Worm (Caenorhabditis elegans): ENCODE data around the gene C03E10.1.

The C03E10.1 gene

DNA sequence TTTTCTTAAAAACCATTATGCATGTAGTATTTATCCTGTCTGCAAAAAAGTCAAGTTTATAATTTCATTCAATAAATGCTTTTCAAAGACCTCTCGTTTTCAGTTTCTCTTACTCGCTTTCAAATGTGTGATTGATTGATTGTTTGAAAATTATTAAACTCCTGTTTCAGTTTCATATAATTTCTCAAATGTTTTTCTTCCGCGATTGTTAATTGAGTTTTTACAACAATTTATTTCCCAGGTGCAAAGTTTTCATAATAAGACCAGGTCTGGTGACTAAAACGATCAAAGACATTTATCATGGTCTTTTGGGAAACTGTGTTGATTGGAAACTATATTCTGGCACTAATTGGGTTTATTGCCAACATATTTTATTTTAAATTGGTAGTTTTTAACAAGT lies 3.4 kb downstream of the C03E10.1 start, which contains the start of gene T03F7.6:
T03F7.6 (plus strand) TSS at position 301 of the 400 bp plus-strand sequence.
- TF ChIP-seq ets-7 (tag; optimal IDR thresholded peaks at IDR 0.05): no peak
- TF ChIP-seq tra-4 (tag; optimal IDR thresholded peaks at IDR 0.05): no peak
- TF ChIP-seq aly-1 (tag; optimal IDR thresholded peaks at IDR 0.05): no peak
- TF ChIP-seq hnd-1 (tag; optimal IDR thresholded peaks at IDR 0.05): no peak
- TF ChIP-seq scrt-1 (GFP tag; IDR thresholded peaks at IDR 0.05): no peak
- no peak for TF ChIP-seq hmg-4 (GFP tag; optimal IDR thresholded peaks at IDR 0.05)
- no peak for TF ChIP-seq F13C5.2 (tag; optimal IDR thresholded peaks at IDR 0.05)
- TF ChIP-seq ceh-36 (tag; optimal IDR thresholded peaks at IDR 0.05): no peak
- no peak for TF ChIP-seq ceh-13 (GFP tag; optimal IDR thresholded peaks at IDR 0.05)
- TF ChIP-seq ama-1 (optimal IDR thresholded peaks at IDR 0.05): no peak
- no peak for TF ChIP-seq tbx-37 (GFP tag; conservative IDR thresholded peaks at IDR 0.05)
- TF ChIP-seq tbx-11 (GFP tag; IDR thresholded peaks at IDR 0.05): no peak
- TF ChIP-seq sea-1 (GFP tag; conservative IDR thresholded peaks at IDR 0.05): no peak
- no peak for TF ChIP-seq flt-1 (GFP tag; IDR thresholded peaks at IDR 0.05)
- TF ChIP-seq pes-1 (GFP tag; IDR thresholded peaks at IDR 0.05): no peak
- no peak for TF ChIP-seq B0310.2 (tag; optimal IDR thresholded peaks at IDR 0.05)

DNA sequence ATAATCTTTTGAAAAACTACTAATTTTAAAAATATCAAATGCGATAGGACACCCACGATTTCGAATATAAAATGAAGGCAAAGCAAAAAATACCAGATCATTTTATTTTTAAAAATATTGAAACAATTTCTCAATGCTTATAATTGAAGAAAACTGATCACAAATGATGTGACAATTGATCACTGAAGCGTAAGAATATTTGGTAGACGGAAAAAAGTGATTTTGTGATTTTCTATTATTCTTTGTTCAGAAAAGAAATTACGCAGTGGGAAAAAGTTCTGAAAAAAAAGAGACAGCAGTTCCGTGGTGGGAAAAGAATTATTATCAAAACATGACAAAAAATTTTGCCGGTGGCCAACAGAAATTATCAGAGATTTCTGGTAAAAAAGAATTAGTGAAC lies 7.6 kb downstream of the C03E10.1 start, which contains the start of gene T03F7.5:
T03F7.5 (minus strand) TSS at position 101 of the 400 bp plus-strand sequence.
- TF ChIP-seq F13C5.2 (tag; optimal IDR thresholded peaks at IDR 0.05): no peak
- TF ChIP-seq ets-7 (tag; optimal IDR thresholded peaks at IDR 0.05): no peak
- no peak for TF ChIP-seq pes-1 (GFP tag; IDR thresholded peaks at IDR 0.05)
- no peak for TF ChIP-seq ama-1 (optimal IDR thresholded peaks at IDR 0.05)
- TF ChIP-seq hmbx-1 (tag; optimal IDR thresholded peaks at IDR 0.05): no peak
- TF ChIP-seq sea-1 (GFP tag; conservative IDR thresholded peaks at IDR 0.05): no peak
- TF ChIP-seq tra-4 (tag; optimal IDR thresholded peaks at IDR 0.05): no peak
- TF ChIP-seq B0310.2 (tag; optimal IDR thresholded peaks at IDR 0.05): no peak
- no peak for TF ChIP-seq flt-1 (GFP tag; IDR thresholded peaks at IDR 0.05)
- TF ChIP-seq ceh-36 (tag; optimal IDR thresholded peaks at IDR 0.05): no peak
- no peak for TF ChIP-seq hmg-4 (GFP tag; optimal IDR thresholded peaks at IDR 0.05)

DNA sequence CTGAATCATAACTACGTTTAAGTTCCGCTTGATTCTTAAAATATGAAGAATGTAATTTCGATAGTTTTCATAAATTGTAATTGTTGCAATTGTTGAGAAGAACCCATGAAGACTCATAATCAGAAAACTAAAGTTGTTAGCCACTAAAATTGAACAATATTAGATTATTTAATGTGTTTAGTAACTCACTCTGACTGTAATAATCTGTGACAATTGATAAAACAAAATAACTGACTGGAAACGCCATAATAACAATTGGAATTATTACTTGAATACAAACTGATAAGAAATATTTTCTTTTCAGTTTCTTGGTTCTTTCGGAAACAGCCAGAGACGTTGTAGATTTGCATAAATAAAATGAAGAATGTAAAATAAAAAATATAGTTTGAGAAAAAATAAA lies 8.4 kb downstream of the C03E10.1 start:
- TF ChIP-seq tbx-37 (GFP tag; conservative IDR thresholded peaks at IDR 0.05): no peak
- TF ChIP-seq ceh-13 (GFP tag; optimal IDR thresholded peaks at IDR 0.05): no peak
- TF ChIP-seq hmbx-1 (tag; optimal IDR thresholded peaks at IDR 0.05): no peak
- TF ChIP-seq hmg-4 (GFP tag; optimal IDR thresholded peaks at IDR 0.05): no peak
- TF ChIP-seq B0310.2 (tag; optimal IDR thresholded peaks at IDR 0.05): no peak
- no peak for TF ChIP-seq scrt-1 (GFP tag; IDR thresholded peaks at IDR 0.05)

DNA sequence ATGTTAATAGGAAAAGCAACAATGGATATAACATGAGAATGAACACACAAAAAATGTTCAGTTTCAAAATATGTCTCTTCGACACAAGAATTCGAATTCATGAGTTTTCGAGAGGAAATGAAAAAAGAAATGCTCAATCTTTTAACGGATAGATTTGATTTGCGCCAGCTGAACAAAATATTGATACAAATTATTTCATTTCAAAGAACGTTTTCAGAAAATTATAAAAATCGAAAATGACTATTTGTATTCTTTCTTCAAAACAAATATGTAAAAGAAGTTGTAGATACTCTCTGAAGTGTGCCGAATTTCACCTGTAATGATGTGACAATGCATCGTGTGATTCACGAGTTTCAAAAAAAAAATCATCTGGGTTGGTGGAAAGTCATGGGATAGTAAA lies 9.6 kb downstream of the C03E10.1 start, which contains the start of gene srh-47:
srh-47 (minus strand) TSS at position 101 of the 400 bp plus-strand sequence.
- no peak for TF ChIP-seq hmg-4 (GFP tag; optimal IDR thresholded peaks at IDR 0.05)
- no peak for TF ChIP-seq hnd-1 (tag; optimal IDR thresholded peaks at IDR 0.05)
- TF ChIP-seq pes-1 (GFP tag; IDR thresholded peaks at IDR 0.05): no peak
- TF ChIP-seq hmbx-1 (tag; optimal IDR thresholded peaks at IDR 0.05): no peak
- TF ChIP-seq F13C5.2 (tag; optimal IDR thresholded peaks at IDR 0.05): no peak
- no peak for TF ChIP-seq aly-1 (tag; optimal IDR thresholded peaks at IDR 0.05)
- TF ChIP-seq ama-1 (optimal IDR thresholded peaks at IDR 0.05): no peak
- no peak for TF ChIP-seq B0310.2 (tag; optimal IDR thresholded peaks at IDR 0.05)

DNA sequence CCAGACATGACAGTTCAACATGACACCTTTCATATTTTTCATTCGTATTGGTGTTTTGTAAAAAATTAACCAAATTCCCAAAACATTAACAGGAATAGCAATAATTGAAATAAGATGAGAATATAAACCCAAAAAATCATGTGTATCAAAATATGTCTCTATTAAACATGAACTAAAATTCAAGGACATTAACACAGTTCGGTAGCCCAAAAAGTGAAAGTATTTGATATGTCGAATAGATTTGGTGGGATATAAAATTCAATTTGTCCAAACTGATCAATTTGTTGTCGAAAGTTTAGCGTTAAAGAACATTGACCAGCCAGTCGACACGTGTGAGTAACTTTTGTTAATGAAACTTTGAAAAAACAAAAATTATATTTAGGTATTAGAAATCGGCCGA lies 11.7 kb downstream of the C03E10.1 start, which contains the start of gene srh-46:
srh-46 (minus strand) TSS at position 189 of the 400 bp plus-strand sequence.
- TF ChIP-seq ama-1 (optimal IDR thresholded peaks at IDR 0.05) (no peak), sea-1 (GFP tag; conservative IDR thresholded peaks at IDR 0.05) (no peak), B0310.2 (tag; optimal IDR thresholded peaks at IDR 0.05) (no peak), ceh-13 (GFP tag; optimal IDR thresholded peaks at IDR 0.05) (no peak), flt-1 (GFP tag; IDR thresholded peaks at IDR 0.05) (no peak), tbx-11 (GFP tag; IDR thresholded peaks at IDR 0.05) (no peak), aly-1 (tag; optimal IDR thresholded peaks at IDR 0.05) (no peak), tbx-37 (GFP tag; conservative IDR thresholded peaks at IDR 0.05) (no peak), ets-7 (tag; optimal IDR thresholded peaks at IDR 0.05) (no peak), ceh-36 (tag; optimal IDR thresholded peaks at IDR 0.05) (no peak), F13C5.2 (tag; optimal IDR thresholded peaks at IDR 0.05) (no peak), hmbx-1 (tag; optimal IDR thresholded peaks at IDR 0.05) (no peak)

DNA sequence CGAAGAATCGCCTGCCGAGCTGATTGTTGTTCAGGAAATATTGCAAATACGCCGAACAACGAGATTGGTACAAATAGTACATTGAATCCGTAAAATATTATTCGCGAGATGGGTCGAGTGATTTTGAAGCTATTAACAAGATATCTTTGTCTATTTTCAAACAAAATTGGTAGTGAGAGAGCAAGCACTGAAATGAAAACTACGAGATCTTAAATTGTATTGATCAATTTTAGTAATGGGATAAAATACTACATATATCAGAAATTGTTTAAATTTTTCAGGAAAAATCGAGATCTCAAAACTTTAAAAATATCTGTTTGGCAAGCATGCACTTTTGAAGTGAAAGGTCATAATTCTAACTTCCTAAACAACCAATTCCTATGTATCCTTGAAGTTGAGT lies 13.2 kb downstream of the C03E10.1 start:
- no peak for TF ChIP-seq ets-7 (tag; optimal IDR thresholded peaks at IDR 0.05)
- TF ChIP-seq tbx-37 (GFP tag; conservative IDR thresholded peaks at IDR 0.05): no peak
- TF ChIP-seq ceh-36 (tag; optimal IDR thresholded peaks at IDR 0.05): no peak
- TF ChIP-seq tra-4 (tag; optimal IDR thresholded peaks at IDR 0.05): no peak
- TF ChIP-seq hmbx-1 (tag; optimal IDR thresholded peaks at IDR 0.05): no peak
- no peak for TF ChIP-seq ama-1 (optimal IDR thresholded peaks at IDR 0.05)
- no peak for TF ChIP-seq tbx-11 (GFP tag; IDR thresholded peaks at IDR 0.05)
- TF ChIP-seq F13C5.2 (tag; optimal IDR thresholded peaks at IDR 0.05): no peak
- no peak for TF ChIP-seq pes-1 (GFP tag; IDR thresholded peaks at IDR 0.05)
- no peak for TF ChIP-seq ceh-13 (GFP tag; optimal IDR thresholded peaks at IDR 0.05)
- no peak for TF ChIP-seq aly-1 (tag; optimal IDR thresholded peaks at IDR 0.05)
- no peak for TF ChIP-seq scrt-1 (GFP tag; IDR thresholded peaks at IDR 0.05)
- no peak for TF ChIP-seq hmg-4 (GFP tag; optimal IDR thresholded peaks at IDR 0.05)
- TF ChIP-seq hnd-1 (tag; optimal IDR thresholded peaks at IDR 0.05): no peak

DNA sequence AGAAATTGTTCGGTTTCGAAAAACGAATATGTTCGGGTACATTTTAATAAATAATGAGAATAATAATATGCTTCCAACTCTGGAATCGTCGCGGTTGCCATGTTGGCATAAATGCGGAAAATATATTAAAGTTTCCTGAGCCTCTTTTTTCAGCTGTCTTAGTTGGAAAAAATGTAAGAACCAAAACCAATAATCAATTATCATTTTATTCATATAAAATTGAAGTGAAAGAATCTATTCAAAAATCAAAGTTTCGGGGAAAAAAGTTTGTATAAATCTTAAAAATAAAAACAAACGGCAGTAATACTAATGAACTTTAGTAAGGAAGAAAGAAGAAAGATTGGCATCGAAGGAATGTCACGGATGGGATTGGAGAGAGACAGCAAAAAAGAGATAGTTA lies 13.9 kb downstream of the C03E10.1 start, which contains the start of gene srh-45:
srh-45 (minus strand) TSS at position 101 of the 400 bp plus-strand sequence.
- TF ChIP-seq pes-1 (GFP tag; IDR thresholded peaks at IDR 0.05): no peak
- TF ChIP-seq hmg-4 (GFP tag; optimal IDR thresholded peaks at IDR 0.05): no peak
- no peak for TF ChIP-seq ceh-13 (GFP tag; optimal IDR thresholded peaks at IDR 0.05)
- TF ChIP-seq flt-1 (GFP tag; IDR thresholded peaks at IDR 0.05): no peak
- no peak for TF ChIP-seq aly-1 (tag; optimal IDR thresholded peaks at IDR 0.05)
- TF ChIP-seq tra-4 (tag; optimal IDR thresholded peaks at IDR 0.05): no peak

DNA sequence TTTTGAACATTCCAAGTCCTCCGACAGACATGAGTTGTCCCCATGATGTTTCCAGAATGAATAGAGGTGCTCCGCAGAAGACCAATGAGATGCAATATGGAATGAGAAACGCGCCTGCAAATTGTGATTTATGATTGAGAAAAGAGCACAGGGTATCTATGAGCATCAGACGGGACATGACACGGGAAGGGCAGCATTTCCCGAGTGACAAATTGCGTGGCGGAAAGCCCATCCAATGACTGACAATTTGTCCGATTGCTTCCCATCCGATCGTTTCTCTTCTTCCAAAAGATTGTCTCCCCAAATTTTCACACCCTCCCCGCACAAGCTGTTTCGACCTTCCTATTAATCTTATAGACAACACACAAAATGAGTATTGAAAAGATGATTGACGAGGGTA lies 16.8 kb downstream of the C03E10.1 start:
- TF ChIP-seq tbx-11 (GFP tag; IDR thresholded peaks at IDR 0.05) (no peak), ama-1 (optimal IDR thresholded peaks at IDR 0.05) (no peak), B0310.2 (tag; optimal IDR thresholded peaks at IDR 0.05) (no peak), aly-1 (tag; optimal IDR thresholded peaks at IDR 0.05) (no peak), ceh-13 (GFP tag; optimal IDR thresholded peaks at IDR 0.05) (no peak), ets-7 (tag; optimal IDR thresholded peaks at IDR 0.05) (no peak), ceh-36 (tag; optimal IDR thresholded peaks at IDR 0.05) (no peak), flt-1 (GFP tag; IDR thresholded peaks at IDR 0.05) (no peak), hmg-4 (GFP tag; optimal IDR thresholded peaks at IDR 0.05) (no peak), tbx-37 (GFP tag; conservative IDR thresholded peaks at IDR 0.05) (no peak), pes-1 (GFP tag; IDR thresholded peaks at IDR 0.05) (no peak), scrt-1 (GFP tag; IDR thresholded peaks at IDR 0.05) (no peak)
